Worm (Caenorhabditis elegans): Measurements from ENCODE around the gene bus-2.

ce11 chrIV:1655312-1655711 lies 44.4 kb upstream of the bus-2 start:
- TF ChIP-seq snpc-1.1 (tag; optimal IDR thresholded peaks at IDR 0.05; ENCODE audit: insufficient read depth) (no peak), snpc-4 (GFP tag; optimal IDR thresholded peaks at IDR 0.05) (no peak), snpc-4 (tag; optimal IDR thresholded peaks at IDR 0.05) (no peak), egrh-3 (GFP tag; IDR thresholded peaks at IDR 0.05) (no peak), K12H6.12 (tag; optimal IDR thresholded peaks at IDR 0.05) (no peak), ama-1 (optimal IDR thresholded peaks at IDR 0.05) (no peak), ama-1 (GFP tag; optimal IDR thresholded peaks at IDR 0.05) (no peak), him-1 (tag; optimal IDR thresholded peaks at IDR 0.05) (no peak), dpl-1 (GFP tag; optimal IDR thresholded peaks at IDR 0.05) (no peak), nhr-179 (tag; optimal IDR thresholded peaks at IDR 0.05) (no peak), pbrm-1 (GFP tag; IDR thresholded peaks at IDR 0.05) (no peak), B0261.1 (tag; optimal IDR thresholded peaks at IDR 0.05) (no peak)

Data from whole organism, young adult.